Worm (Caenorhabditis elegans) whole organism, midembryonic: ENCODE results near the gene mspn-1.

ENCODE experiments used
- flt-1 ChIP-seq: fragments of 200-800 bp; sonication (Bioruptor generic); IDR thresholded peaks from 2 replicates; pipeline ENCODE4 v1.3.6; 2022; ENCODE audit warnings: missing genetic modification characterization, missing compliant biosample characterization
- ref-1 ChIP-seq: fragments of 200-800 bp; sonication (Bioruptor generic); conservative IDR thresholded peaks from 2 replicates; pipeline ENCODE4 v1.3.6; 2022; ENCODE audit warnings: missing genetic modification reagents, missing genetic modification characterization, missing compliant biosample characterization
- ztf-23 ChIP-seq: fragments of 200-800 bp; sonication (Bioruptor generic); IDR thresholded peaks from 2 replicates; pipeline ENCODE4 v1.3.6; 2022; ENCODE audit warnings: missing genetic modification reagents, missing genetic modification characterization, missing compliant biosample characterization

- TF ChIP-seq ref-1 (GFP tag; lab: Robert Waterston, UW) (no peak), flt-1 (GFP tag; lab: Robert Waterston, UW) (no peak), ztf-23 (GFP tag; lab: Robert Waterston, UW) (peak; percentile 50; the same call in 1 of the 2 replicates)
Observed at ce11 chrIV:10128906-10129386, 48.8 kb upstream of the mspn-1 start, which contains the start of the genes gtbp-1 and K08F4.3.
